Worm (Caenorhabditis elegans) whole organism, young adult: ENCODE measurements around the gene F40G9.7.

Source experiments
- F33H1.4 ChIP-seq: fragments of 200-800 bp; sonication (Bioruptor generic); IDR thresholded peaks from 2 replicates; pipeline ENCODE4 v1.3.6; 2022; ENCODE audit warnings: missing genetic modification reagents, missing genetic modification characterization, missing compliant biosample characterization
- F52B5.7 ChIP-seq: sonication (generic microtip); optimal IDR thresholded peaks from 2 replicates; lab custom pipeline; 2016; ENCODE audit warnings: mild to moderate bottlenecking, missing genetic modification characterization, missing compliant biosample characterization
- F57C9.4 ChIP-seq: sonication (generic microtip); optimal IDR thresholded peaks from 2 replicates; lab custom pipeline; 2017; ENCODE audit warnings: mild to moderate bottlenecking, missing genetic modification characterization, missing compliant biosample characterization
- T26A5.8 ChIP-seq: sonication (generic microtip); optimal IDR thresholded peaks from 2 replicates; lab custom pipeline; 2016; ENCODE audit warnings: missing genetic modification characterization, missing compliant biosample characterization
- Y53G8AR.9 ChIP-seq: fragments of 200-800 bp; sonication (Bioruptor generic); conservative IDR thresholded peaks from 2 replicates; pipeline ENCODE4 v1.3.6; 2022; ENCODE audit warnings: missing genetic modification reagents, missing genetic modification characterization, missing compliant biosample characterization
- ama-1 ChIP-seq, 3 experiments: fragments of 150-350 bp in 1 of 3; sonication (generic microtip) in 2 of 3; optimal IDR thresholded peaks; 2 replicates each; lab custom pipeline; 2014 to 2018; ENCODE audit warnings: missing biosample characterization in 2 of 3, missing genetic modification characterization in 2 of 3, missing genetic modification reagents in 2 of 3
- atf-7 ChIP-seq: sonication (generic microtip); optimal IDR thresholded peaks from 2 replicates; lab custom pipeline; 2017; ENCODE audit warnings: mild to moderate bottlenecking, missing genetic modification characterization, missing compliant biosample characterization
- attf-3 ChIP-seq: fragments of 200-800 bp; sonication (Bioruptor generic); conservative IDR thresholded peaks from 2 replicates; pipeline ENCODE4 v1.3.6; 2022; ENCODE audit warnings: missing genetic modification reagents, missing genetic modification characterization, missing compliant biosample characterization
- attf-5 ChIP-seq: fragments of 200-800 bp; sonication (Bioruptor generic); optimal IDR thresholded peaks from 2 replicates; lab custom pipeline; 2018; ENCODE audit warnings: mild to moderate bottlenecking, missing genetic modification characterization, missing compliant biosample characterization
- bed-1 ChIP-seq: fragments of 200-800 bp; sonication (Bioruptor generic); IDR thresholded peaks from 2 replicates; pipeline ENCODE4 v1.3.6; 2022; ENCODE audit warnings: missing genetic modification reagents, missing genetic modification characterization, missing compliant biosample characterization
- bed-2 ChIP-seq: fragments of 200-800 bp; sonication (Bioruptor generic); IDR thresholded peaks from 2 replicates; pipeline ENCODE4 v1.3.6; 2022; ENCODE audit warnings: missing genetic modification reagents, missing genetic modification characterization, missing compliant biosample characterization
- ceh-100 ChIP-seq: fragments of 200-800 bp; sonication (Bioruptor generic); IDR thresholded peaks from 2 replicates; pipeline ENCODE4 v1.3.6; 2022; ENCODE audit warnings: missing genetic modification reagents, missing genetic modification characterization, missing compliant biosample characterization
- ceh-27 ChIP-seq: fragments of 200-800 bp; sonication (Bioruptor generic); optimal IDR thresholded peaks from 2 replicates; lab custom pipeline; 2018; ENCODE audit warnings: mild to moderate bottlenecking, missing genetic modification characterization, moderate library complexity, missing compliant biosample characterization
- ceh-40 ChIP-seq: fragments of 200-800 bp; sonication (Bioruptor generic); IDR thresholded peaks from 2 replicates; pipeline ENCODE4 v1.3.6; 2022; ENCODE audit warnings: missing genetic modification characterization, missing compliant biosample characterization
- ceh-58 ChIP-seq: fragments of 200-800 bp; sonication (Bioruptor generic); IDR thresholded peaks from 2 replicates; pipeline ENCODE4 v1.3.6; 2022; ENCODE audit warnings: missing genetic modification characterization, missing compliant biosample characterization
- die-1 ChIP-seq: sonication (generic microtip); optimal IDR thresholded peaks from 2 replicates; lab custom pipeline; 2016; ENCODE audit warnings: missing genotype, mild to moderate bottlenecking, missing genetic modification characterization, missing compliant biosample characterization
- dox-1 ChIP-seq: fragments of 200-800 bp; sonication (Bioruptor generic); IDR thresholded peaks from 2 replicates; pipeline ENCODE4 v1.3.6; 2022; ENCODE audit warnings: missing genetic modification reagents, missing genetic modification characterization, missing compliant biosample characterization
- egrh-3 ChIP-seq: fragments of 200-800 bp; sonication (Bioruptor generic); IDR thresholded peaks from 2 replicates; pipeline ENCODE4 v1.3.6; 2022; ENCODE audit warnings: missing genetic modification reagents, missing genetic modification characterization, missing compliant biosample characterization
- hmg-1.2 ChIP-seq: fragments of 200-800 bp; sonication (Bioruptor generic); IDR thresholded peaks from 2 replicates; pipeline ENCODE4 v1.3.6; 2022; ENCODE audit warnings: missing genetic modification reagents, missing genetic modification characterization, missing compliant biosample characterization
- hsf-1 ChIP-seq: fragments of 200-800 bp; sonication (Bioruptor generic); IDR thresholded peaks from 2 replicates; pipeline ENCODE4 v1.3.6; 2022; ENCODE audit warnings: missing genetic modification reagents, missing genetic modification characterization, missing compliant biosample characterization
- lag-1 ChIP-seq: fragments of 200-800 bp; sonication (Bioruptor generic); IDR thresholded peaks from 2 replicates; pipeline ENCODE4 v1.3.6; 2022; ENCODE audit warnings: missing genetic modification reagents, missing genetic modification characterization, missing compliant biosample characterization
- let-607 ChIP-seq, 2 experiments: fragments of 200-800 bp in 1 of 2; sonication (Bioruptor generic) in 1 of 2; sonication (generic microtip) in 1 of 2; optimal IDR thresholded peaks; 2 replicates each; lab custom pipeline; 2016 to 2018; ENCODE audit warnings: mild to moderate bottlenecking in 2 of 2, missing compliant biosample characterization in 2 of 2, missing genetic modification characterization in 2 of 2, moderate library complexity in 2 of 2, missing genotype in 1 of 2
- lin-26 ChIP-seq: fragments of 200-800 bp; sonication (Bioruptor generic); IDR thresholded peaks from 2 replicates; pipeline ENCODE4 v1.3.6; 2022; ENCODE audit warnings: missing genetic modification reagents, missing genetic modification characterization, missing compliant biosample characterization
- lin-35 ChIP-seq, 3 experiments: fragments of 150-350 bp in 2 of 3; sonication (generic microtip) in 1 of 3; optimal IDR thresholded peaks; 2 replicates each; lab custom pipeline; 2014 to 2018; ENCODE audit warnings: missing biosample characterization in 3 of 3, missing genetic modification characterization in 3 of 3, missing genetic modification reagents in 3 of 3
- lsy-27 ChIP-seq: sonication (generic microtip); optimal IDR thresholded peaks from 2 replicates; lab custom pipeline; 2017; ENCODE audit warnings: missing genetic modification characterization, mild to moderate bottlenecking, missing compliant biosample characterization, antibody characterized with exemption, missing genotype, borderline replicate concordance; ENCODE audit not compliant: insufficient read depth
- madf-3 ChIP-seq: fragments of 200-800 bp; sonication (Bioruptor generic); IDR thresholded peaks from 2 replicates; pipeline ENCODE4 v1.3.6; 2022; ENCODE audit warnings: missing genetic modification reagents, missing genetic modification characterization, missing compliant biosample characterization
- madf-6 ChIP-seq: fragments of 200-800 bp; sonication (Bioruptor generic); IDR thresholded peaks from 2 replicates; pipeline ENCODE4 v1.3.6; 2022; ENCODE audit warnings: missing genetic modification reagents, missing genetic modification characterization, missing compliant biosample characterization
- mcd-1 ChIP-seq: fragments of 200-800 bp; sonication (Bioruptor generic); IDR thresholded peaks from 2 replicates; pipeline ENCODE4 v1.3.6; 2022; ENCODE audit warnings: missing genetic modification reagents, missing genetic modification characterization, missing compliant biosample characterization
- mel-28 ChIP-seq: sonication (generic microtip); optimal IDR thresholded peaks from 2 replicates; lab custom pipeline; 2016; ENCODE audit warnings: borderline replicate concordance, mild to moderate bottlenecking, missing genetic modification characterization, missing compliant biosample characterization
- nfya-1 ChIP-seq: sonication (generic microtip); optimal IDR thresholded peaks from 2 replicates; lab custom pipeline; 2017; ENCODE audit warnings: antibody characterized with exemption, missing compliant biosample characterization, missing genetic modification characterization, borderline replicate concordance; ENCODE audit not compliant: insufficient read depth
- nhr-120 ChIP-seq: fragments of 200-800 bp; sonication (Bioruptor generic); IDR thresholded peaks from 2 replicates; pipeline ENCODE4 v1.3.6; 2022; ENCODE audit warnings: missing genetic modification characterization, missing compliant biosample characterization
- nhr-80 ChIP-seq: sonication (generic microtip); optimal IDR thresholded peaks from 2 replicates; lab custom pipeline; 2016; ENCODE audit warnings: missing genetic modification characterization, missing compliant biosample characterization
- repo-1 ChIP-seq: sonication (generic microtip); optimal IDR thresholded peaks from 2 replicates; lab custom pipeline; 2017; ENCODE audit warnings: mild to moderate bottlenecking, missing genetic modification characterization, missing compliant biosample characterization
- sdz-38 ChIP-seq: sonication (generic microtip); optimal IDR thresholded peaks from 2 replicates; lab custom pipeline; 2016; ENCODE audit warnings: missing genotype, missing genetic modification characterization, missing compliant biosample characterization
- sea-2 ChIP-seq: fragments of 200-800 bp; sonication (Bioruptor generic); IDR thresholded peaks from 2 replicates; pipeline ENCODE4 v1.3.6; 2022; ENCODE audit warnings: missing genetic modification characterization, missing compliant biosample characterization
- snpc-4 ChIP-seq, 5 experiments: fragments of 150-350 bp in 1 of 5; sonication (generic microtip) in 4 of 5; optimal IDR thresholded peaks; 2 replicates each; lab custom pipeline; 2014 to 2018; ENCODE audit warnings: missing genetic modification characterization in 5 of 5, missing biosample characterization in 3 of 5, antibody characterized with exemption in 2 of 5, mild to moderate bottlenecking in 2 of 5, missing compliant biosample characterization in 2 of 5, missing genotype in 2 of 5, moderate library complexity in 2 of 5, missing genetic modification reagents in 1 of 5
- sptf-2 ChIP-seq: fragments of 200-800 bp; sonication (Bioruptor generic); optimal IDR thresholded peaks from 2 replicates; lab custom pipeline; 2018; ENCODE audit warnings: mild to moderate bottlenecking, missing genetic modification characterization, missing compliant biosample characterization
- zim-3 ChIP-seq: sonication (generic microtip); optimal IDR thresholded peaks from 2 replicates; lab custom pipeline; 2017; ENCODE audit warnings: mild to moderate bottlenecking, missing genetic modification characterization, moderate library complexity, missing compliant biosample characterization
- ztf-18 ChIP-seq: sonication (generic microtip); optimal IDR thresholded peaks from 2 replicates; lab custom pipeline; 2016; ENCODE audit warnings: missing genotype, mild to moderate bottlenecking, missing genetic modification characterization, missing compliant biosample characterization
- ztf-6 ChIP-seq: fragments of 200-800 bp; sonication (Bioruptor generic); IDR thresholded peaks from 2 replicates; pipeline ENCODE4 v1.3.6; 2022; ENCODE audit warnings: missing genetic modification reagents, missing genetic modification characterization, missing compliant biosample characterization

F40G9.7 gene

ce11 chrIII:121983-122449 lies 43.5 kb upstream of the F40G9.7 start, which contains the start of gene C29F9.12:
Gene C29F9.12, minus strand, starts transcription at chrIII:122033.
- 0 out of 2 replicates have a peak, but pooled peaks have one; percentile 24 for TF ChIP-seq egrh-3 (GFP tag; lab: Robert Waterston, UW)
- peak; percentile 52; the same call in 1 of the 2 replicates for TF ChIP-seq dox-1 (GFP tag; lab: Robert Waterston, UW)

ce11 chrIII:124478-124877 lies 41.0 kb upstream of the F40G9.7 start, which contains the start of gene pals-23:
Gene pals-23, plus strand, starts transcription at chrIII:124778.
- TF ChIP-seq sptf-2 (no peak), ceh-58 (GFP tag; lab: Robert Waterston, UW) (no peak), egrh-3 (GFP tag; lab: Robert Waterston, UW) (no peak), ceh-27 (GFP tag; lab: Kevin White, UChicago) (no peak), nfya-1 (tag; lab: Kevin White, UChicago) (no peak), ceh-40 (GFP tag; lab: Robert Waterston, UW) (no peak), lin-26 (GFP tag; lab: Robert Waterston, UW) (no peak), ztf-6 (GFP tag; lab: Robert Waterston, UW) (no peak), sea-2 (GFP tag; lab: Robert Waterston, UW) (no peak), snpc-4 (GFP tag; optimal IDR thresholded peaks at IDR 0.05; lab: Kevin White, UChicago) (no peak), snpc-4 (tag; optimal IDR thresholded peaks at IDR 0.05; lab: Kevin White, UChicago) (no peak), T26A5.8 (tag; lab: Kevin White, UChicago) (no peak), madf-3 (GFP tag; lab: Robert Waterston, UW) (no peak), die-1 (tag; lab: Kevin White, UChicago) (no peak), hsf-1 (GFP tag; lab: Robert Waterston, UW) (no peak), F33H1.4 (GFP tag; lab: Robert Waterston, UW) (no peak), ceh-100 (no peak), lsy-27 (tag; lab: Kevin White, UChicago) (no peak), ztf-18 (no peak), madf-6 (no peak)

- TF ChIP-seq nhr-80 (tag; lab: Kevin White, UChicago): peak; percentile 1
- TF ChIP-seq repo-1 (tag; lab: Kevin White, UChicago): no peak
Observed at ce11 chrIII:130650-131049, 34.8 kb upstream of the F40G9.7 start, which contains the start of the genes nhr-280 and C29F9.2. Gene nhr-280, minus strand, starts transcription at chrIII:130750. Gene C29F9.2, plus strand, starts transcription at chrIII:130947.

- TF ChIP-seq nhr-80 (tag; lab: Kevin White, UChicago) (peak; percentile 7), attf-5 (peak; percentile 54), zim-3 (no peak), mcd-1 (GFP tag; lab: Robert Waterston, UW) (peak; percentile 81), lin-35 (GFP tag; optimal IDR thresholded peaks at IDR 0.05; lab: Kevin White, UChicago) (peak in 1 of 3 experiments; percentile 28), Y53G8AR.9 (no peak), hmg-1.2 (GFP tag; lab: Robert Waterston, UW) (peak; percentile 62; the same call in 1 of the 2 replicates), let-607 (tag; optimal IDR thresholded peaks at IDR 0.05; lab: Kevin White, UChicago) (no peak)
Observed at ce11 chrIII:131627-132026, 33.9 kb upstream of the F40G9.7 start.

ce11 chrIII:132118-132517 lies 33.4 kb upstream of the F40G9.7 start, which contains the start of gene pals-22:
Gene pals-22, plus strand, starts transcription at chrIII:132418.
- TF ChIP-seq nhr-120: no peak
- TF ChIP-seq bed-2: no peak
- no peak for TF ChIP-seq bed-1 (GFP tag; lab: Robert Waterston, UW)
- no peak for TF ChIP-seq madf-3 (GFP tag; lab: Robert Waterston, UW)
- no peak for TF ChIP-seq ama-1 (optimal IDR thresholded peaks at IDR 0.05; lab: Kevin White, UChicago)
- no peak for TF ChIP-seq ama-1 (GFP tag; optimal IDR thresholded peaks at IDR 0.05; lab: Kevin White, UChicago)
- TF ChIP-seq die-1 (tag; lab: Kevin White, UChicago): no peak
- TF ChIP-seq mel-28: no peak
- TF ChIP-seq lag-1 (GFP tag; lab: Robert Waterston, UW): no peak
- no peak for TF ChIP-seq F52B5.7
- TF ChIP-seq F57C9.4: no peak
- TF ChIP-seq atf-7 (tag; lab: Kevin White, UChicago): no peak
- no peak for TF ChIP-seq sdz-38
- TF ChIP-seq zim-3: no peak
- TF ChIP-seq hmg-1.2 (GFP tag; lab: Robert Waterston, UW): no peak
- TF ChIP-seq attf-3 (GFP tag; lab: Robert Waterston, UW): no peak
- TF ChIP-seq lsy-27 (tag; lab: Kevin White, UChicago): no peak
- TF ChIP-seq snpc-4 (GFP tag; optimal IDR thresholded peaks at IDR 0.05; lab: Kevin White, UChicago): no peak
- no peak for TF ChIP-seq snpc-4 (tag; optimal IDR thresholded peaks at IDR 0.05; lab: Kevin White, UChicago)
